Fruit fly (Drosophila melanogaster) whole organism, embryonic: ENCODE results near the gene tral.

ENCODE experiments used
- Abd-B ChIP-seq: fragments of 200-800 bp; sonication (Bioruptor generic); optimal IDR thresholded peaks from 2 replicates; lab custom pipeline; 2018; ENCODE audit warnings: missing biosample characterization, mild to moderate bottlenecking, missing genetic modification characterization, moderate library complexity
- Adf1 ChIP-seq: fragments of 200-800 bp; sonication (Bioruptor generic); IDR thresholded peaks from 2 replicates; pipeline ENCODE4 v1.3.6; 2022; ENCODE audit warnings: missing biosample characterization, missing genetic modification characterization
- C15 ChIP-seq: fragments of 200-800 bp; sonication (Bioruptor generic); IDR thresholded peaks from 3 replicates; pipeline ENCODE4 v1.3.6; 2022; ENCODE audit warnings: missing biosample characterization, missing genetic modification characterization
- CG10959 ChIP-seq: fragments of 200-800 bp; sonication (Bioruptor generic); IDR thresholded peaks from 2 replicates; pipeline ENCODE4 v1.3.6; 2022; ENCODE audit warnings: missing biosample characterization, missing genetic modification characterization
- CG12071 ChIP-seq: fragments of 200-800 bp; sonication (Bioruptor generic); optimal IDR thresholded peaks from 3 replicates; lab custom pipeline; 2018; ENCODE audit warnings: missing biosample characterization, mild to moderate bottlenecking, missing genetic modification characterization
- CG13287 ChIP-seq: fragments of 200-800 bp; sonication (Bioruptor generic); IDR thresholded peaks from 2 replicates; pipeline ENCODE4 v1.3.6; 2022; ENCODE audit warnings: missing biosample characterization, missing genetic modification characterization; ENCODE audit not compliant: partially characterized antibody
- CG13894 ChIP-seq: fragments of 200-800 bp; sonication (Bioruptor generic); optimal IDR thresholded peaks from 3 replicates; lab custom pipeline; 2018; ENCODE audit warnings: missing biosample characterization, mild to moderate bottlenecking, missing genetic modification characterization, moderate library complexity
- CG15696 ChIP-seq: fragments of 200-800 bp; sonication (Bioruptor generic); optimal IDR thresholded peaks from 2 replicates; lab custom pipeline; 2019; ENCODE audit warnings: missing biosample characterization, mild to moderate bottlenecking, missing genetic modification characterization, moderate library complexity
- CG16779 ChIP-seq: fragments of 200-800 bp; sonication (Bioruptor generic); IDR thresholded peaks from 2 replicates; pipeline ENCODE4 v1.3.6; 2022; ENCODE audit warnings: missing biosample characterization, missing genetic modification characterization
- CG1832 ChIP-seq: fragments of 200-800 bp; sonication (Bioruptor generic); optimal IDR thresholded peaks from 2 replicates; lab custom pipeline; 2017; ENCODE audit warnings: missing biosample characterization, mild to moderate bottlenecking, missing genetic modification characterization, inconsistent platforms
- CG3065 ChIP-seq: fragments of 200-800 bp; sonication (Bioruptor generic); optimal IDR thresholded peaks from 2 replicates; lab custom pipeline; 2016; ENCODE audit warnings: missing biosample characterization, missing genetic modification characterization
- CG32772 ChIP-seq: fragments of 200-800 bp; sonication (Bioruptor generic); IDR thresholded peaks from 2 replicates; pipeline ENCODE4 v1.3.6; 2022; ENCODE audit warnings: missing biosample characterization, missing genetic modification characterization
- CG4282 ChIP-seq: fragments of 200-800 bp; sonication (Bioruptor generic); optimal IDR thresholded peaks from 2 replicates; lab custom pipeline; 2016; ENCODE audit warnings: missing biosample characterization, missing genetic modification characterization
- CG6272 ChIP-seq: fragments of 200-800 bp; sonication (Bioruptor generic); IDR thresholded peaks from 2 replicates; pipeline ENCODE4 v1.3.6; 2022; ENCODE audit warnings: missing biosample characterization, missing genetic modification characterization
- CG6765 ChIP-seq: fragments of 200-800 bp; sonication (Bioruptor generic); optimal IDR thresholded peaks from 3 replicates; lab custom pipeline; 2017; ENCODE audit warnings: missing biosample characterization, mild to moderate bottlenecking, missing genetic modification characterization
- CG7271 ChIP-seq: fragments of 200-800 bp; sonication (Bioruptor generic); optimal IDR thresholded peaks from 2 replicates; lab custom pipeline; 2018; ENCODE audit warnings: missing biosample characterization, mild to moderate bottlenecking, missing genetic modification characterization, moderate library complexity
- CG7839 ChIP-seq: fragments of 200-800 bp; sonication (Bioruptor generic); optimal IDR thresholded peaks from 3 replicates; lab custom pipeline; 2018; ENCODE audit warnings: missing biosample characterization, mild to moderate bottlenecking, missing genetic modification characterization, moderate library complexity
- CoRest ChIP-seq: fragments of 200-800 bp; sonication (Bioruptor generic); optimal IDR thresholded peaks from 3 replicates; lab custom pipeline; 2018; ENCODE audit warnings: missing biosample characterization, mild to moderate bottlenecking, missing genetic modification characterization, moderate library complexity
- E2f2 ChIP-seq: fragments of 200-800 bp; sonication (Bioruptor generic); IDR thresholded peaks from 2 replicates; pipeline ENCODE4 v1.3.6; 2022; ENCODE audit warnings: missing biosample characterization, missing genetic modification characterization
- Fer1 ChIP-seq: fragments of 200-800 bp; sonication (Bioruptor generic); optimal IDR thresholded peaks from 2 replicates; lab custom pipeline; 2017; ENCODE audit warnings: missing biosample characterization, mild to moderate bottlenecking, missing genetic modification characterization
- Fer3 ChIP-seq: fragments of 200-800 bp; sonication (Bioruptor generic); optimal IDR thresholded peaks from 2 replicates; lab custom pipeline; 2018; ENCODE audit warnings: missing biosample characterization, mild to moderate bottlenecking, missing genetic modification characterization, moderate library complexity
- Lhr ChIP-seq: fragments of 200-800 bp; sonication (Bioruptor generic); optimal IDR thresholded peaks from 3 replicates; lab custom pipeline; 2017; ENCODE audit warnings: mild to moderate bottlenecking, missing biosample characterization, missing genetic modification reagents, missing genetic modification characterization
- Lim3 ChIP-seq: fragments of 200-800 bp; sonication (Bioruptor generic); IDR thresholded peaks from 2 replicates; pipeline ENCODE4 v1.3.6; 2022; ENCODE audit warnings: missing biosample characterization, missing genetic modification characterization
- Meics ChIP-seq: fragments of 200-800 bp; sonication (Bioruptor generic); optimal IDR thresholded peaks from 2 replicates; lab custom pipeline; 2017; ENCODE audit warnings: missing biosample characterization, mild to moderate bottlenecking, missing genetic modification characterization
- Mes4 ChIP-seq: fragments of 200-800 bp; sonication (Bioruptor generic); optimal IDR thresholded peaks from 2 replicates; lab custom pipeline; 2016; ENCODE audit warnings: missing biosample characterization, missing genetic modification characterization
- Myb ChIP-seq: fragments of 200-800 bp; sonication (Bioruptor generic); optimal IDR thresholded peaks from 2 replicates; lab custom pipeline; 2016; ENCODE audit warnings: missing biosample characterization, missing genetic modification characterization
- Nf-YA ChIP-seq: fragments of 200-800 bp; sonication (Bioruptor generic); IDR thresholded peaks from 2 replicates; pipeline ENCODE4 v1.3.6; 2022; ENCODE audit warnings: missing biosample characterization, missing genetic modification characterization
- Ssrp ChIP-seq: fragments of 200-800 bp; sonication (Bioruptor generic); optimal IDR thresholded peaks from 2 replicates; lab custom pipeline; 2018; ENCODE audit warnings: missing biosample characterization, mild to moderate bottlenecking, missing genetic modification characterization, moderate library complexity
- al ChIP-seq: fragments of 200-800 bp; sonication (Bioruptor generic); IDR thresholded peaks from 2 replicates; pipeline ENCODE4 v1.3.6; 2022; ENCODE audit warnings: missing biosample characterization, missing genetic modification characterization
- ase ChIP-seq: fragments of 200-800 bp; sonication (Bioruptor generic); IDR thresholded peaks from 3 replicates; pipeline ENCODE4 v1.3.6; 2022; ENCODE audit warnings: missing biosample characterization, missing genetic modification characterization
- br ChIP-seq: fragments of >200 bp; optimal IDR thresholded peaks from 2 replicates; lab custom pipeline; 2017
- caup ChIP-seq: fragments of 200-800 bp; sonication (Bioruptor generic); optimal IDR thresholded peaks from 3 replicates; lab custom pipeline; 2017; ENCODE audit warnings: missing biosample characterization, mild to moderate bottlenecking, missing genetic modification characterization, moderate library complexity; ENCODE audit not compliant: severe bottlenecking
- ci ChIP-seq: fragments of 200-800 bp; sonication (Bioruptor generic); IDR thresholded peaks from 3 replicates; pipeline ENCODE4 v1.3.6; 2022; ENCODE audit warnings: missing biosample characterization, missing genetic modification characterization
- dm ChIP-seq: fragments of 200-800 bp; sonication (Bioruptor generic); optimal IDR thresholded peaks from 3 replicates; lab custom pipeline; 2016; ENCODE audit warnings: missing biosample characterization, missing genetic modification characterization
- ewg ChIP-seq: fragments of 200-800 bp; sonication (Bioruptor generic); optimal IDR thresholded peaks from 3 replicates; lab custom pipeline; 2017; ENCODE audit warnings: mild to moderate bottlenecking, missing biosample characterization, missing genetic modification reagents, missing genetic modification characterization
- eyg ChIP-seq: fragments of 200-800 bp; sonication (Bioruptor generic); optimal IDR thresholded peaks from 3 replicates; lab custom pipeline; 2016; ENCODE audit warnings: missing biosample characterization, missing genetic modification characterization
- gsb ChIP-seq: fragments of 200-800 bp; sonication (Bioruptor generic); IDR thresholded peaks from 2 replicates; pipeline ENCODE4 v1.3.6; 2022; ENCODE audit warnings: missing biosample characterization, missing genetic modification characterization
- hth ChIP-seq: fragments of >200 bp; optimal IDR thresholded peaks from 2 replicates; lab custom pipeline; 2017; ENCODE audit warnings: inconsistent platforms
- jigr1 ChIP-seq: fragments of 200-800 bp; sonication (Bioruptor generic); IDR thresholded peaks from 3 replicates; pipeline ENCODE4 v1.3.6; 2022; ENCODE audit warnings: missing biosample characterization, missing genetic modification characterization
- kay ChIP-seq: fragments of 200-800 bp; sonication (Bioruptor generic); optimal IDR thresholded peaks from 2 replicates; lab custom pipeline; 2016; ENCODE audit warnings: missing biosample characterization, missing genetic modification characterization
- klu ChIP-seq: fragments of 200-800 bp; sonication (Bioruptor generic); IDR thresholded peaks from 2 replicates; pipeline ENCODE4 v1.3.6; 2022; ENCODE audit warnings: missing biosample characterization, missing genetic modification characterization
- nmo ChIP-seq: fragments of 200-800 bp; sonication (Bioruptor generic); optimal IDR thresholded peaks from 2 replicates; lab custom pipeline; 2018; ENCODE audit warnings: missing biosample characterization, mild to moderate bottlenecking, missing genetic modification characterization, moderate library complexity
- oc ChIP-seq: fragments of 200-800 bp; sonication (Bioruptor generic); optimal IDR thresholded peaks from 2 replicates; lab custom pipeline; 2018; ENCODE audit warnings: missing biosample characterization, mild to moderate bottlenecking, missing genetic modification characterization, moderate library complexity
- pb ChIP-seq: fragments of 200-800 bp; sonication (Bioruptor generic); optimal IDR thresholded peaks from 3 replicates; lab custom pipeline; 2016; ENCODE audit warnings: missing biosample characterization, missing genetic modification characterization
- psq ChIP-seq: fragments of 200-800 bp; sonication (Bioruptor generic); optimal IDR thresholded peaks from 2 replicates; lab custom pipeline; 2017; ENCODE audit warnings: missing biosample characterization, missing genetic modification characterization
- schlank ChIP-seq: fragments of 200-800 bp; sonication (Bioruptor generic); optimal IDR thresholded peaks from 2 replicates; lab custom pipeline; 2018; ENCODE audit warnings: missing biosample characterization, mild to moderate bottlenecking, missing genetic modification characterization
- slbo ChIP-seq: fragments of 200-800 bp; sonication (Bioruptor generic); IDR thresholded peaks from 2 replicates; pipeline ENCODE4 v1.3.6; 2022; ENCODE audit warnings: missing biosample characterization, missing genetic modification characterization
- sna ChIP-seq: fragments of 200-800 bp; sonication (Bioruptor generic); IDR thresholded peaks from 2 replicates; pipeline ENCODE4 v1.3.6; 2022; ENCODE audit warnings: missing biosample characterization, missing genetic modification characterization; ENCODE audit not compliant: partially characterized antibody
- twi ChIP-seq: fragments of 200-800 bp; optimal IDR thresholded peaks from 2 replicates; lab custom pipeline; 2019; ENCODE audit warnings: missing biosample characterization, mild to moderate bottlenecking, missing genetic modification characterization, moderate library complexity
- unc-4 ChIP-seq: fragments of 200-800 bp; sonication (Bioruptor generic); IDR thresholded peaks from 2 replicates; pipeline ENCODE4 v1.3.6; 2022; ENCODE audit warnings: missing biosample characterization, missing genetic modification characterization; ENCODE audit not compliant: partially characterized antibody
- wek ChIP-seq: fragments of 200-800 bp; sonication (Bioruptor generic); optimal IDR thresholded peaks from 3 replicates; lab custom pipeline; 2018; ENCODE audit warnings: missing biosample characterization, mild to moderate bottlenecking, missing genetic modification characterization, moderate library complexity

tral gene

DNA sequence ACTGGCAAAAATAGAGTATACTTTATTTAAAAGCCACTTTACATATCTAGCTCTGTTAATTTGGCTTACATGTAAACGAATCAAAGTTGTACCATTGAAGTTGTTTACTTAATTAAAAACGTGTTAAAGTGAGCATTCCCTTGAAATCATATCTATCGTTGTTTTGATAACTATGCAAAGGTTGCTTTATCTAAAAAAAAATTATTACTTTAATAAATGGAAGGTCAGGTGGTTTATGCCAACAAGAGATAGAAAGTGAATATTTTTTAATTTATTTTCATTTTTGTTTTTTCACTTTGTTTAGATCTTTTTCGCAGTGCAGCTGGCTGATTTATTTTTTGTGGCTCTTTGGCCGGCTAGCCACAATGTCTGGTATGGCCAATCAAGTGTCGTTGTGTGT lies 31.9 kb upstream of the tral start (continued):
- TF ChIP-seq eyg (peak; percentile 17), slbo (GFP tag; lab: Robert Waterston, UW) (peak; percentile 68), br (lab: Kevin White, UChicago) (no peak), CG6765 (GFP tag; lab: Kevin White, UChicago) (peak; percentile 54), CG4282 (no peak), CG16779 (GFP tag; lab: Robert Waterston, UW) (no peak; the same call in 1 of the 2 replicates), ewg (peak; percentile 64), nmo (peak; percentile 88), Lhr (GFP tag; lab: Kevin White, UChicago) (peak; percentile 32), CG12071 (GFP tag; lab: Kevin White, UChicago) (peak; percentile 9), al (GFP tag; lab: Robert Waterston, UW) (peak; percentile 59), Lim3 (GFP tag; lab: Robert Waterston, UW) (0 out of 2 replicates have a peak, but pooled peaks have one; percentile 14), klu (peak; percentile 61; the same call in 1 of the 2 replicates), Abd-B (peak; percentile 56), caup (GFP tag; lab: Kevin White, UChicago) (peak; percentile 56), Adf1 (GFP tag; lab: Robert Waterston, UW) (no peak), CG15696 (tag; lab: Kevin White, UChicago) (peak; percentile 27), kay (GFP tag; lab: Kevin White, UChicago) (no peak), CG1832 (GFP tag; lab: Kevin White, UChicago) (no peak), wek (no peak), CG7271 (no peak), sna (GFP tag; lab: Robert Waterston, UW) (no peak), Meics (peak; percentile 77), jigr1 (GFP tag; lab: Robert Waterston, UW) (0 out of 3 replicates have a peak, but pooled peaks have one; percentile 15), twi (peak; percentile 25), CG13894 (tag; lab: Kevin White, UChicago) (no peak), E2f2 (peak; percentile 8; the same call in 1 of the 2 replicates), oc (tag; lab: Kevin White, UChicago) (peak; percentile 37), Fer3 (tag; lab: Kevin White, UChicago) (peak; percentile 64), gsb (GFP tag; lab: Robert Waterston, UW) (0 out of 2 replicates have a peak, but pooled peaks have one; percentile 20), C15 (GFP tag; lab: Robert Waterston, UW) (no peak), Mes4 (GFP tag; lab: Kevin White, UChicago) (peak; percentile 59), dm (GFP tag; lab: Kevin White, UChicago) (peak; percentile 45), CG3065 (GFP tag; lab: Kevin White, UChicago) (peak; percentile 24), ase (GFP tag; lab: Robert Waterston, UW) (peak; percentile 72; the same call in 2 of the 3 replicates), CG10959 (no peak), CG13287 (GFP tag; lab: Robert Waterston, UW) (no peak), Myb (GFP tag; lab: Kevin White, UChicago) (no peak), Nf-YA (GFP tag; lab: Robert Waterston, UW) (no peak), psq (GFP tag; lab: Kevin White, UChicago) (peak; percentile 3), schlank (tag; lab: Kevin White, UChicago) (no peak), CG6272 (no peak; the same call in 1 of the 2 replicates), CG32772 (GFP tag; lab: Robert Waterston, UW) (peak; percentile 44; the same call in 1 of the 2 replicates), CoRest (tag; lab: Kevin White, UChicago) (peak; percentile 89), CG7839 (tag; lab: Kevin White, UChicago) (peak; percentile 84), ci (GFP tag; lab: Robert Waterston, UW) (peak; percentile 51; the same call in 1 of the 3 replicates), hth (no peak), Ssrp (tag; lab: Kevin White, UChicago) (peak; percentile 75), pb (GFP tag; lab: Kevin White, UChicago) (no peak), Fer1 (GFP tag; lab: Kevin White, UChicago) (peak; percentile 72), unc-4 (GFP tag; lab: Robert Waterston, UW) (no peak)
